Worm (Caenorhabditis elegans) whole organism, L4 larva: ENCODE results near the gene C52E4.12.

ENCODE experiments used
- D1046.2 ChIP-seq: fragments of 200-800 bp; sonication (Bioruptor generic); IDR thresholded peaks from 2 replicates; pipeline ENCODE4 v1.3.6; 2022; ENCODE audit warnings: missing genetic modification characterization, missing compliant biosample characterization
- F10B5.3 ChIP-seq: sonication (generic microtip); optimal IDR thresholded peaks from 2 replicates; lab custom pipeline; 2016; ENCODE audit warnings: mild to moderate bottlenecking, missing genetic modification characterization, missing compliant biosample characterization
- F37D6.2 ChIP-seq: sonication (generic microtip); optimal IDR thresholded peaks from 2 replicates; lab custom pipeline; 2016; ENCODE audit warnings: mild to moderate bottlenecking, missing genetic modification characterization, missing compliant biosample characterization
- T20F7.1 ChIP-seq: fragments of 200-800 bp; sonication (Bioruptor generic); optimal IDR thresholded peaks from 2 replicates; lab custom pipeline; 2018; ENCODE audit warnings: mild to moderate bottlenecking, missing genetic modification characterization, missing compliant biosample characterization
- T26A8.4 ChIP-seq: fragments of 200-800 bp; sonication (Bioruptor generic); IDR thresholded peaks from 2 replicates; pipeline ENCODE4 v1.3.6; 2022; ENCODE audit warnings: missing genetic modification characterization, missing compliant biosample characterization
- ama-1 ChIP-seq: fragments of 150-350 bp; optimal IDR thresholded peaks from 2 replicates; lab custom pipeline; 2014; ENCODE audit warnings: inconsistent platforms, mixed read lengths
- ceh-82 ChIP-seq: sonication (generic microtip); optimal IDR thresholded peaks from 2 replicates; lab custom pipeline; 2017; ENCODE audit warnings: missing biosample characterization, missing genetic modification characterization
- ctbp-1 ChIP-seq: fragments of 200-800 bp; sonication (Bioruptor generic); IDR thresholded peaks from 2 replicates; pipeline ENCODE4 v1.3.6; 2022; ENCODE audit warnings: missing genetic modification reagents, missing genetic modification characterization, missing compliant biosample characterization
- daf-16 ChIP-seq, 3 experiments: sonication (generic microtip); optimal IDR thresholded peaks; 2 replicates each; lab custom pipeline; 2016 to 2017; ENCODE audit warnings: missing genetic modification characterization in 3 of 3, missing genetic modification reagents in 3 of 3, mild to moderate bottlenecking in 2 of 3, missing compliant biosample characterization in 2 of 3, missing biosample characterization in 1 of 3, moderate library complexity in 1 of 3
- dmd-6 ChIP-seq: fragments of 200-800 bp; sonication (Bioruptor generic); IDR thresholded peaks from 2 replicates; pipeline ENCODE4 v1.3.6; 2022; ENCODE audit warnings: missing genetic modification reagents, missing genetic modification characterization, missing compliant biosample characterization
- dpl-1 ChIP-seq: fragments of 150-350 bp; optimal IDR thresholded peaks from 2 replicates; lab custom pipeline; 2014; ENCODE audit warnings: missing biosample characterization, missing genetic modification reagents, missing genetic modification characterization
- dve-1 ChIP-seq: sonication (generic microtip); optimal IDR thresholded peaks from 2 replicates; lab custom pipeline; 2017; ENCODE audit warnings: antibody characterized with exemption, mild to moderate bottlenecking, missing genetic modification characterization, missing compliant biosample characterization; ENCODE audit not compliant: insufficient read depth
- egl-27 ChIP-seq: sonication (generic microtip); optimal IDR thresholded peaks from 3 replicates; lab custom pipeline; 2017; ENCODE audit warnings: missing biosample characterization, missing genetic modification reagents, missing genetic modification characterization
- egl-43 ChIP-seq: fragments of 200-800 bp; sonication (Bioruptor generic); IDR thresholded peaks from 2 replicates; pipeline ENCODE4 v1.3.6; 2022; ENCODE audit warnings: missing genetic modification reagents, missing genetic modification characterization, missing compliant biosample characterization
- fkh-10 ChIP-seq: fragments of 150-350 bp; optimal IDR thresholded peaks from 2 replicates; lab custom pipeline; 2014; ENCODE audit warnings: missing biosample characterization, missing genetic modification reagents, missing genetic modification characterization
- hif-1 ChIP-seq, 2 experiments: sonication (generic microtip); optimal IDR thresholded peaks; 2 replicates each; lab custom pipeline; 2016 to 2017; ENCODE audit warnings: missing compliant biosample characterization in 2 of 2, missing genetic modification characterization in 2 of 2, missing genetic modification reagents in 2 of 2, missing genotype in 2 of 2, mild to moderate bottlenecking in 1 of 2
- hlh-11 ChIP-seq: fragments of 200-800 bp; sonication (Bioruptor generic); optimal IDR thresholded peaks from 2 replicates; lab custom pipeline; 2018; ENCODE audit warnings: mild to moderate bottlenecking, missing genetic modification characterization, missing compliant biosample characterization
- hlh-30 ChIP-seq: sonication (generic microtip); optimal IDR thresholded peaks from 2 replicates; lab custom pipeline; 2017; ENCODE audit warnings: antibody characterized with exemption, mild to moderate bottlenecking, missing genetic modification characterization, missing compliant biosample characterization; ENCODE audit not compliant: insufficient read depth
- lin-1 ChIP-seq: fragments of 200-800 bp; sonication (Bioruptor generic); IDR thresholded peaks from 2 replicates; pipeline ENCODE4 v1.3.6; 2022; ENCODE audit warnings: missing genetic modification reagents, missing genetic modification characterization, missing compliant biosample characterization
- lin-13 ChIP-seq: fragments of 150-350 bp; optimal IDR thresholded peaks from 2 replicates; lab custom pipeline; 2014; ENCODE audit warnings: missing biosample characterization, missing genetic modification reagents, missing genetic modification characterization
- lin-39 ChIP-seq: fragments of 150-350 bp; optimal IDR thresholded peaks from 2 replicates; lab custom pipeline; 2014; ENCODE audit warnings: missing biosample characterization, missing genetic modification reagents, missing genetic modification characterization
- lsy-2 ChIP-seq, 2 experiments: fragments of 150-350 bp in 1 of 2; sonication (generic microtip) in 1 of 2; optimal IDR thresholded peaks; 2 replicates each; lab custom pipeline; 2014 to 2017; ENCODE audit warnings: missing biosample characterization in 2 of 2, missing genetic modification characterization in 2 of 2
- madf-5 ChIP-seq, 2 experiments: fragments of 200-800 bp; sonication (Bioruptor generic); IDR thresholded peaks; 2 replicates each; pipeline ENCODE4 v1.3.6; 2022; ENCODE audit warnings: missing compliant biosample characterization in 2 of 2, missing genetic modification characterization in 2 of 2
- mdl-1 ChIP-seq, 2 experiments: fragments of 150-350 bp in 1 of 2; sonication (generic microtip) in 1 of 2; optimal IDR thresholded peaks; 2 replicates each; lab custom pipeline; 2014 to 2017; ENCODE audit warnings: missing biosample characterization in 2 of 2, missing genetic modification characterization in 2 of 2
- mes-2 ChIP-seq: sonication (generic microtip); optimal IDR thresholded peaks from 2 replicates; lab custom pipeline; 2016; ENCODE audit warnings: missing genotype, mild to moderate bottlenecking, missing genetic modification characterization, missing compliant biosample characterization; ENCODE audit not compliant: poor library complexity, severe bottlenecking
- mxl-3 ChIP-seq: fragments of 200-800 bp; sonication (Bioruptor generic); optimal IDR thresholded peaks from 2 replicates; lab custom pipeline; 2018; ENCODE audit warnings: mild to moderate bottlenecking, missing genetic modification characterization, missing compliant biosample characterization
- nhr-10 ChIP-seq: fragments of 150-350 bp; optimal IDR thresholded peaks from 2 replicates; lab custom pipeline; 2014; ENCODE audit warnings: missing biosample characterization, missing genetic modification characterization
- nhr-11 ChIP-seq: fragments of 150-350 bp; optimal IDR thresholded peaks from 2 replicates; lab custom pipeline; 2014; ENCODE audit warnings: missing biosample characterization, missing genetic modification characterization
- nhr-111 ChIP-seq: fragments of 200-800 bp; sonication (Bioruptor generic); optimal IDR thresholded peaks from 2 replicates; lab custom pipeline; 2018; ENCODE audit warnings: mild to moderate bottlenecking, missing genetic modification characterization, missing compliant biosample characterization
- nhr-25 ChIP-seq: sonication (generic microtip); optimal IDR thresholded peaks from 2 replicates; lab custom pipeline; 2017; ENCODE audit warnings: missing genetic modification characterization, mild to moderate bottlenecking, missing compliant biosample characterization, antibody characterized with exemption, moderate library complexity, borderline replicate concordance; ENCODE audit not compliant: insufficient read depth
- nhr-28 ChIP-seq: fragments of 150-350 bp; optimal IDR thresholded peaks from 2 replicates; lab custom pipeline; 2014; ENCODE audit warnings: missing biosample characterization, missing genetic modification characterization
- nhr-41 ChIP-seq: fragments of 200-800 bp; sonication (Bioruptor generic); IDR thresholded peaks from 2 replicates; pipeline ENCODE4 v1.3.6; 2022; ENCODE audit warnings: missing genetic modification reagents, missing genetic modification characterization, missing compliant biosample characterization
- nhr-6 ChIP-seq: fragments of 150-350 bp; optimal IDR thresholded peaks from 2 replicates; lab custom pipeline; 2014; ENCODE audit warnings: missing biosample characterization, missing genetic modification characterization
- nhr-77 ChIP-seq: fragments of 150-350 bp; optimal IDR thresholded peaks from 2 replicates; lab custom pipeline; 2014; ENCODE audit warnings: missing biosample characterization, missing genetic modification characterization
- php-3 ChIP-seq: fragments of 200-800 bp; sonication (Bioruptor generic); IDR thresholded peaks from 2 replicates; pipeline ENCODE4 v1.3.6; 2022; ENCODE audit warnings: missing genetic modification reagents, missing genetic modification characterization, missing compliant biosample characterization
- pqm-1 ChIP-seq: sonication (generic microtip); optimal IDR thresholded peaks from 2 replicates; lab custom pipeline; 2017; ENCODE audit warnings: missing biosample characterization, missing genetic modification characterization
- rbr-2 ChIP-seq: sonication (generic microtip); optimal IDR thresholded peaks from 2 replicates; lab custom pipeline; 2016; ENCODE audit warnings: missing genotype, missing genetic modification characterization, missing compliant biosample characterization
- sdz-12 ChIP-seq: fragments of 200-800 bp; sonication (Bioruptor generic); optimal IDR thresholded peaks from 2 replicates; lab custom pipeline; 2018; ENCODE audit warnings: mild to moderate bottlenecking, missing genetic modification characterization, missing compliant biosample characterization
- snpc-4 ChIP-seq: fragments of 150-350 bp; optimal IDR thresholded peaks from 2 replicates; lab custom pipeline; 2014; ENCODE audit warnings: missing biosample characterization, missing genetic modification characterization
- tag-97 ChIP-seq: fragments of 200-800 bp; sonication (Bioruptor generic); IDR thresholded peaks from 2 replicates; pipeline ENCODE4 v1.3.6; 2022; ENCODE audit warnings: missing genetic modification characterization, missing compliant biosample characterization
- tra-1 ChIP-seq: fragments of 200-800 bp; sonication (Bioruptor generic); IDR thresholded peaks from 2 replicates; pipeline ENCODE4 v1.3.6; 2022; ENCODE audit warnings: missing genetic modification reagents, missing genetic modification characterization, missing compliant biosample characterization
- unc-39 ChIP-seq: sonication (generic microtip); optimal IDR thresholded peaks from 2 replicates; lab custom pipeline; 2017; ENCODE audit warnings: missing biosample characterization, missing genetic modification characterization
- zfp-2 ChIP-seq: sonication (generic microtip); optimal IDR thresholded peaks from 2 replicates; lab custom pipeline; 2016; ENCODE audit warnings: mild to moderate bottlenecking, missing genetic modification characterization, missing compliant biosample characterization
- zfp-3 ChIP-seq: fragments of 200-800 bp; sonication (Bioruptor generic); conservative IDR thresholded peaks from 2 replicates; pipeline ENCODE4 v1.3.6; 2022; ENCODE audit warnings: missing genetic modification reagents, missing genetic modification characterization, missing compliant biosample characterization
- zip-11 ChIP-seq: fragments of 200-800 bp; sonication (Bioruptor generic); IDR thresholded peaks from 2 replicates; pipeline ENCODE4 v1.3.6; 2022; ENCODE audit warnings: missing genetic modification characterization, missing compliant biosample characterization
- ztf-7 ChIP-seq: fragments of 150-350 bp; optimal IDR thresholded peaks from 2 replicates; lab custom pipeline; 2014; ENCODE audit warnings: missing biosample characterization, missing genetic modification characterization

The C52E4.12 gene

ce11 chrV:11975233-11975632, 20.7 kb upstream of the C52E4.12 start, which contains the start of gene cpr-1 (continued):
- TF ChIP-seq lin-1 (GFP tag; lab: Robert Waterston, UW) (peak; percentile 80), sdz-12 (no peak), php-3 (GFP tag; lab: Robert Waterston, UW) (no peak), unc-39 (tag; lab: Kevin White, UChicago) (no peak), tag-97 (GFP tag; lab: Robert Waterston, UW) (no peak), mes-2 (tag; lab: Kevin White, UChicago) (no peak), nhr-25 (no peak), zip-11 (GFP tag; lab: Robert Waterston, UW) (no peak), rbr-2 (tag; lab: Kevin White, UChicago) (no peak), F10B5.3 (tag; lab: Kevin White, UChicago) (no peak), egl-27 (tag; lab: Kevin White, UChicago) (no peak), ctbp-1 (GFP tag; lab: Robert Waterston, UW) (no peak), fkh-10 (no peak), F37D6.2 (tag; lab: Kevin White, UChicago) (no peak), T20F7.1 (GFP tag; lab: Kevin White, UChicago) (peak; percentile 22), D1046.2 (GFP tag; lab: Robert Waterston, UW) (no peak), nhr-6 (tag; lab: Kevin White, UChicago) (no peak), madf-5 (GFP tag; IDR thresholded peaks at IDR 0.05; lab: Robert Waterston, UW) (no peak), dpl-1 (GFP tag; lab: Kevin White, UChicago) (no peak), zfp-3 (GFP tag; lab: Robert Waterston, UW) (no peak)

- TF ChIP-seq pqm-1 (tag; lab: Kevin White, UChicago) (peak; percentile 34), lsy-2 (tag; optimal IDR thresholded peaks at IDR 0.05; lab: Kevin White, UChicago) (peak in 1 of 2 experiments; percentile 21), hlh-11 (peak; percentile 49), tra-1 (GFP tag; lab: Robert Waterston, UW) (0 out of 2 replicates have a peak, but pooled peaks have one; percentile 46), nhr-28 (tag; lab: Kevin White, UChicago) (peak; percentile 77), zfp-3 (GFP tag; lab: Robert Waterston, UW) (0 out of 2 replicates have a peak, but pooled peaks have one; percentile 9), nhr-10 (peak; percentile 27), daf-16 (GFP tag; optimal IDR thresholded peaks at IDR 0.05; lab: Kevin White, UChicago) (no peak), daf-16 (tag; optimal IDR thresholded peaks at IDR 0.05; lab: Kevin White, UChicago) (peak; percentile 39), nhr-77 (tag; lab: Kevin White, UChicago) (peak; percentile 86), mdl-1 (tag; optimal IDR thresholded peaks at IDR 0.05; lab: Kevin White, UChicago) (no peak), dve-1 (tag; lab: Kevin White, UChicago) (peak; percentile 68), nhr-6 (tag; lab: Kevin White, UChicago) (no peak), dmd-6 (GFP tag; lab: Robert Waterston, UW) (peak; percentile 80), nhr-11 (no peak), zfp-2 (tag; lab: Kevin White, UChicago) (no peak), T20F7.1 (GFP tag; lab: Kevin White, UChicago) (peak; percentile 56), lin-1 (GFP tag; lab: Robert Waterston, UW) (0 out of 2 replicates have a peak, but pooled peaks have one; percentile 13), lin-13 (no peak)
- TF ChIP-seq, all 104 proteins: peak for 13
Observed at ce11 chrV:11976734-11977133, 19.2 kb upstream of the C52E4.12 start.

ce11 chrV:11978179-11978578, 17.8 kb upstream of the C52E4.12 start, which contains the start of gene mif-2:
Gene mif-2 (minus strand): TSS chrV:11978459.
- TF ChIP-seq madf-5 (GFP tag; IDR thresholded peaks at IDR 0.05; lab: Robert Waterston, UW) (0 out of 4 replicates have a peak, but pooled peaks of 1 of the 2 experiments have one; percentile 18), nhr-41 (no peak), mxl-3 (GFP tag; lab: Kevin White, UChicago) (no peak), ztf-7 (no peak), nhr-10 (no peak), ama-1 (lab: Kevin White, UChicago) (peak; percentile 15), lin-39 (tag; lab: Kevin White, UChicago) (no peak), unc-39 (tag; lab: Kevin White, UChicago) (no peak), snpc-4 (no peak), zfp-2 (tag; lab: Kevin White, UChicago) (no peak), ceh-82 (tag; lab: Kevin White, UChicago) (no peak), hlh-30 (tag; lab: Kevin White, UChicago) (peak; percentile 4), rbr-2 (tag; lab: Kevin White, UChicago) (no peak), nhr-11 (no peak), T26A8.4 (GFP tag; lab: Robert Waterston, UW) (no peak), egl-43 (GFP tag; lab: Robert Waterston, UW) (no peak), F10B5.3 (tag; lab: Kevin White, UChicago) (no peak), hif-1 (tag; optimal IDR thresholded peaks at IDR 0.05; lab: Kevin White, UChicago) (no peak), nhr-111 (GFP tag; lab: Kevin White, UChicago) (no peak), nhr-6 (tag; lab: Kevin White, UChicago) (no peak), lin-13 (no peak)
